Fruit fly (Drosophila melanogaster): ENCODE results near the gene Scp2.

dm6 chr3R:16553459-16554230 is 29.8 kb downstream of the Scp2 start:
- TF ChIP-seq EcR (GFP tag; optimal IDR thresholded peaks at IDR 0.05) = no peak
- no peak for TF ChIP-seq pan (optimal IDR thresholded peaks at IDR 0.05)

Measured in whole organism.